Worm (Caenorhabditis elegans): ENCODE results near the gene hcp-1.
A peak's percentile ranks its signal among the peaks of the same experiment; 100 is the strongest.

hcp-1 gene

DNA sequence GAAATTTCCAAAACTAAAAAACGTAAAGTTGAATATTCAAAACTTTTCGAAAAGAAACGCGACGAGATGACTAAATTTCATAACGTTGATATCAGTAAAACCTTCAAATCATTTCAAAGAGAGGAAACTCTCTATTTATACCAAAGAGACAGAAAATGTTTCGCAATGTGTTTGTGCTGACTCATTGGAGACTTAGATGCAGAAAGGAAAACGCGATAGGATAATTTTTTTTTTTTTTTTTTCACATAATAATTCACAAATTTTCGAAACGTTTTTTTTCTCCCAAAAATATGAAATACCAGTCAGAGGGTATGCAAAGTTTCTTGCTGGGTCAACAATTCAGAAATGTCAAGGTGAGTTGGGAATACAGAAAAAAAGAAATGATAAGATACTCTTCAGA is 12.2 kb downstream of the hcp-1 start (continued):
- TF ChIP-seq dpl-1 (GFP tag; optimal IDR thresholded peaks at IDR 0.05) (peak; percentile 11), aha-1 (tag) (no peak), mxl-3 (GFP tag; optimal IDR thresholded peaks at IDR 0.05) (no peak), daf-12 (tag; optimal IDR thresholded peaks at IDR 0.05) (no peak), unc-130 (GFP tag; optimal IDR thresholded peaks at IDR 0.05) (no peak), F44E2.7 (GFP tag; IDR thresholded peaks at IDR 0.05) (no peak), ztf-7 (tag; optimal IDR thresholded peaks at IDR 0.05) (no peak), snpc-1.2 (GFP tag; IDR thresholded peaks at IDR 0.05) (0 out of 2 replicates have a peak, but pooled peaks have one; percentile 41), daf-16 (GFP tag; optimal IDR thresholded peaks at IDR 0.05) (no peak), daf-16 (tag; optimal IDR thresholded peaks at IDR 0.05) (peak; percentile 62)

DNA sequence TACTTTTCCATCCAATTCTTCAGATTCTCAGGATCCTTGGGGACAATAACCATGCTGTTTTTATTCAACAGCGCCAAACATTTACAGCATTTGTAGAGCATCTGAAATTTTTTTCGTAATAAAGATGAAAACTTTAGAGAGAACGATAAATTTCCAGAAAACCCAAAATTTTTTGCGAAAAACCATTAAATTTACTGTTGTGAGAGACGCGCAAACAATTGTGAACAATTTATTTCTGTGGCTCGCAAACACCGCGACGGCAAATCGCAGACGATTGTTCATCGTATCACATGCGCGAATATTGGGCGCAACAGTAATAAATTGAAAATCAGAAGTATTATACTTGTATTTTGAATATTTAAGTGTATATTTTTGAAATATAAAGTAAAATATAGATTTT is 17.1 kb downstream of the hcp-1 start, which contains the start of gene gon-14:
Gene gon-14, minus strand, starts transcription at position 101 of the 400 bp plus-strand sequence.
- no peak for TF ChIP-seq daf-16 (GFP tag; optimal IDR thresholded peaks at IDR 0.05)
- TF ChIP-seq daf-16 (tag; optimal IDR thresholded peaks at IDR 0.05): no peak
- TF ChIP-seq snpc-1.2 (GFP tag; IDR thresholded peaks at IDR 0.05): no peak
- TF ChIP-seq spr-1 (tag; optimal IDR thresholded peaks at IDR 0.05): no peak
- no peak for TF ChIP-seq attf-4 (tag; optimal IDR thresholded peaks at IDR 0.05)
- no peak for TF ChIP-seq nhr-6 (tag; optimal IDR thresholded peaks at IDR 0.05)
- no peak for TF ChIP-seq nhr-76 (tag; optimal IDR thresholded peaks at IDR 0.05)
- TF ChIP-seq ceh-62 (tag; optimal IDR thresholded peaks at IDR 0.05): no peak
- TF ChIP-seq F49E8.2 (tag; optimal IDR thresholded peaks at IDR 0.05; ENCODE audit: borderline replicate concordance): no peak
- TF ChIP-seq dmd-8 (GFP tag; IDR thresholded peaks at IDR 0.05): no peak
- no peak for TF ChIP-seq tra-1 (GFP tag; IDR thresholded peaks at IDR 0.05)
- TF ChIP-seq egl-27 (tag; optimal IDR thresholded peaks at IDR 0.05): no peak

DNA sequence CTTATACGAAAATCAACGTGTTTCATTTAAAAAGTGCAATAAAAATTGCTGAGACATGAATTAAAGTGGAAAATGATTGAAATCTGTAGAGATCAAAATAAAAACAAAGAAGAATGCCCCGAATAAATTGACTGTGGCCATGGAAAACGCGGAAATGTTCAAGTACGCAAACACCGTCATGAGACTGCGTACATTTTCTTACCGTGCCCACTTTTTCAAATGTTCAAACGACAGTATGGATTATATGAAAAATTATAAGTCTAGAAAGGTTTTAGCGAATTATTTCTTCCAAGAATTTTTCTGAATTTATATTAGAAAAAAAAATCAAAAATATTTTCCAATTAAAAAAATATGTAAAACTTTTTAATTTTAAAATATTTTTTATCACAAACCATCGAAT is 17.5 kb downstream of the hcp-1 start:
- TF ChIP-seq dpl-1 (GFP tag; optimal IDR thresholded peaks at IDR 0.05): peak; percentile 32
- no peak for TF ChIP-seq nhr-11 (tag; optimal IDR thresholded peaks at IDR 0.05)
- peak; percentile 32; the same call in 1 of the 2 replicates for TF ChIP-seq lin-38 (GFP tag; IDR thresholded peaks at IDR 0.05)
- no peak for TF ChIP-seq R02D3.7 (tag; optimal IDR thresholded peaks at IDR 0.05)
- TF ChIP-seq pqm-1 (tag; optimal IDR thresholded peaks at IDR 0.05): no peak
- TF ChIP-seq mes-2 (tag; optimal IDR thresholded peaks at IDR 0.05; ENCODE audit: poor library complexity, severe bottlenecking): peak; percentile 43
- TF ChIP-seq T20F7.1 (GFP tag; optimal IDR thresholded peaks at IDR 0.05): peak; percentile 2
- peak in 1 of 2 experiments; percentile 90 for TF ChIP-seq lsy-2 (tag; optimal IDR thresholded peaks at IDR 0.05)

DNA sequence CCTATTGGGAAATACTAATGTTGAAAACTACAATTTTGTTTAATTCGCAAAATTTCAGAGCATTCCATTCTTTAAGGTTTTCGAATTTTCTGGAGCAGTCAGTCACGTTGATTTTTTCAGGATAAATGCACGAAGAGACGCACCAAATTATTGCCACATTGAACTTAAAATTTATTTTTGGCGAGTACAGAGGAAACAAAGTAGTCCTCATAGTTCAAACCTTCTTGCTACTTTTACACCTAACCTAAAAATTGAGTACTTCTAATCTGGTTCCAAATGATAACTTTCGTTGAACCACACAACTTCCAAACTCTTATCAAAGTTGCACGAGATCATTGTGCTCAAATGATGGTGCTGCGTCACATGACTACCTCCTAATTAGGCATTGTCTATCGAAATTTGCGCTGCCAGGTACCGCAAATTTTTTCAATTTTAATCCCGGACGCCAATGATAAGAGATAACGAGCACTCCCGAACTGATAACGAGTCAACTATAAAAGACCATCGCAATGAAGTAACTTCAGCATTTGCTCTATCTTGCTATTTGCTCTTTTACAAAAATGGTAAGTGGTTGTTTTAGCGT is 20.2 kb downstream of the hcp-1 start, which contains the start of gene cpr-4:
Gene cpr-4, plus strand, starts transcription at position 523 of the 583 bp plus-strand sequence.
- TF ChIP-seq mdt-29 (GFP tag; IDR thresholded peaks at IDR 0.05) (no peak), aly-2 (tag; optimal IDR thresholded peaks at IDR 0.05) (no peak), pqm-1 (tag; optimal IDR thresholded peaks at IDR 0.05) (peak; percentile 98), lin-38 (GFP tag; IDR thresholded peaks at IDR 0.05) (no peak), cey-2 (tag; optimal IDR thresholded peaks at IDR 0.05; ENCODE audit: borderline replicate concordance, insufficient read depth) (no peak), tra-1 (GFP tag; IDR thresholded peaks at IDR 0.05) (0 out of 2 replicates have a peak, but pooled peaks have one; percentile 35), ceh-82 (tag; optimal IDR thresholded peaks at IDR 0.05) (no peak), dpl-1 (GFP tag; optimal IDR thresholded peaks at IDR 0.05) (no peak), attf-4 (tag; optimal IDR thresholded peaks at IDR 0.05) (no peak), lin-13 (GFP tag; optimal IDR thresholded peaks at IDR 0.05) (no peak), nhr-25 (tag; optimal IDR thresholded peaks at IDR 0.05; ENCODE audit: borderline replicate concordance, insufficient read depth) (no peak), ceh-28 (tag; optimal IDR thresholded peaks at IDR 0.05) (no peak), lir-3 (tag; optimal IDR thresholded peaks at IDR 0.05) (no peak), snpc-1.2 (GFP tag; IDR thresholded peaks at IDR 0.05) (no peak), aha-1 (tag) (no peak), set-16 (GFP tag; IDR thresholded peaks at IDR 0.05) (no peak), ztf-7 (tag; optimal IDR thresholded peaks at IDR 0.05) (no peak), nhr-10 (tag; optimal IDR thresholded peaks at IDR 0.05) (no peak), spr-3 (GFP tag; optimal IDR thresholded peaks at IDR 0.05) (no peak), spr-1 (tag; optimal IDR thresholded peaks at IDR 0.05) (no peak), T20F7.1 (GFP tag; optimal IDR thresholded peaks at IDR 0.05) (peak; percentile 48), gei-8 (GFP tag; optimal IDR thresholded peaks at IDR 0.05) (no peak), nhr-48 (tag; optimal IDR thresholded peaks at IDR 0.05) (peak; percentile 86), lin-39 (tag; optimal IDR thresholded peaks at IDR 0.05) (no peak), rbr-2 (tag; optimal IDR thresholded peaks at IDR 0.05) (no peak), zip-2 (tag; optimal IDR thresholded peaks at IDR 0.05) (no peak), F49E8.2 (tag; optimal IDR thresholded peaks at IDR 0.05; ENCODE audit: borderline replicate concordance) (no peak), F26F4.8 (GFP tag; conservative IDR thresholded peaks at IDR 0.05) (no peak), hlh-11 (tag; optimal IDR thresholded peaks at IDR 0.05) (peak; percentile 88), nhr-237 (tag; optimal IDR thresholded peaks at IDR 0.05) (no peak)

Data from whole organism, L4 larva.